Worm (Caenorhabditis elegans) whole organism, L3 larva: Measurements from ENCODE around the gene T12G3.4.
A peak's percentile ranks its signal among the peaks of the same experiment; 100 is the strongest.

Source experiments
- R02D3.7 ChIP-seq: fragments of 150-350 bp; optimal IDR thresholded peaks from 2 replicates; lab custom pipeline; 2014; ENCODE audit warnings: missing biosample characterization, missing genetic modification characterization
- aly-2 ChIP-seq: fragments of 150-350 bp; optimal IDR thresholded peaks from 2 replicates; lab custom pipeline; 2014; ENCODE audit warnings: missing biosample characterization, missing genetic modification characterization
- ama-1 ChIP-seq: fragments of 150-350 bp; optimal IDR thresholded peaks from 2 replicates; lab custom pipeline; 2018
- ceh-28 ChIP-seq: fragments of 150-350 bp; optimal IDR thresholded peaks from 2 replicates; lab custom pipeline; 2014; ENCODE audit warnings: missing biosample characterization, missing genetic modification reagents, missing genetic modification characterization
- ceh-82 ChIP-seq: fragments of 150-350 bp; optimal IDR thresholded peaks from 2 replicates; lab custom pipeline; 2014; ENCODE audit warnings: missing biosample characterization, missing genetic modification characterization
- ceh-9 ChIP-seq: sonication (generic microtip); optimal IDR thresholded peaks from 2 replicates; lab custom pipeline; 2018; ENCODE audit warnings: missing biosample characterization, missing genetic modification characterization
- egl-27 ChIP-seq: sonication (generic microtip); optimal IDR thresholded peaks from 4 replicates; lab custom pipeline; 2017; ENCODE audit warnings: missing biosample characterization, missing genetic modification reagents, missing genetic modification characterization
- egl-5 ChIP-seq: fragments of 150-350 bp; optimal IDR thresholded peaks from 2 replicates; lab custom pipeline; 2017; ENCODE audit warnings: missing biosample characterization, missing genetic modification reagents, missing genetic modification characterization, inconsistent platforms
- elt-1 ChIP-seq: fragments of 150-350 bp; optimal IDR thresholded peaks from 2 replicates; lab custom pipeline; 2014; ENCODE audit warnings: missing biosample characterization, missing genetic modification characterization
- elt-2 ChIP-seq: sonication (generic microtip); optimal IDR thresholded peaks from 2 replicates; lab custom pipeline; 2016; ENCODE audit warnings: missing genetic modification reagents, mild to moderate bottlenecking, missing genetic modification characterization, missing compliant biosample characterization
- elt-3 ChIP-seq, 3 experiments: fragments of 150-350 bp in 1 of 3; sonication (generic microtip) in 2 of 3; optimal IDR thresholded peaks; 2 replicates in 2 of 3; 4 replicates in 1 of 3; lab custom pipeline; 2014 to 2017; ENCODE audit warnings: missing biosample characterization in 3 of 3, missing genetic modification characterization in 3 of 3
- eor-1 ChIP-seq, 2 experiments: fragments of 150-350 bp; optimal IDR thresholded peaks; 2 replicates each; lab custom pipeline; 2014 to 2018; ENCODE audit warnings: missing biosample characterization in 2 of 2, missing genetic modification characterization in 2 of 2
- fkh-10 ChIP-seq: sonication (generic microtip); optimal IDR thresholded peaks from 2 replicates; lab custom pipeline; 2017; ENCODE audit warnings: missing biosample characterization, missing genetic modification reagents, missing genetic modification characterization
- hmg-11 ChIP-seq: sonication (generic microtip); optimal IDR thresholded peaks from 2 replicates; lab custom pipeline; 2016; ENCODE audit warnings: missing genetic modification characterization, missing compliant biosample characterization
- lin-15B ChIP-seq: fragments of 150-350 bp; optimal IDR thresholded peaks from 2 replicates; lab custom pipeline; 2014; ENCODE audit warnings: missing biosample characterization, missing genetic modification characterization
- lin-39 ChIP-seq: fragments of 150-350 bp; optimal IDR thresholded peaks from 2 replicates; lab custom pipeline; 2018; ENCODE audit warnings: missing biosample characterization, missing genetic modification reagents, missing genetic modification characterization
- lsy-12 ChIP-seq: sonication (generic microtip); optimal IDR thresholded peaks from 2 replicates; lab custom pipeline; 2016; ENCODE audit warnings: mild to moderate bottlenecking, missing genetic modification characterization, missing compliant biosample characterization
- mdl-1 ChIP-seq: fragments of 150-350 bp; optimal IDR thresholded peaks from 2 replicates; lab custom pipeline; 2014; ENCODE audit warnings: missing biosample characterization, missing genetic modification characterization
- mml-1 ChIP-seq: fragments of 150-350 bp; sonication (generic microtip); optimal IDR thresholded peaks from 3 replicates; lab custom pipeline; 2014; ENCODE audit warnings: missing biosample characterization, missing genetic modification characterization
- nfya-1 ChIP-seq: sonication (generic microtip); optimal IDR thresholded peaks from 2 replicates; lab custom pipeline; 2017; ENCODE audit warnings: missing genetic modification characterization, mild to moderate bottlenecking, missing compliant biosample characterization, antibody characterized with exemption, moderate library complexity; ENCODE audit not compliant: insufficient read depth
- nhr-11 ChIP-seq: fragments of 150-350 bp; optimal IDR thresholded peaks from 2 replicates; lab custom pipeline; 2014; ENCODE audit warnings: missing biosample characterization, missing genetic modification characterization
- nhr-12 ChIP-seq: fragments of 150-350 bp; optimal IDR thresholded peaks from 2 replicates; lab custom pipeline; 2014; ENCODE audit warnings: missing biosample characterization, missing genetic modification characterization
- nhr-23 ChIP-seq: fragments of 150-350 bp; optimal IDR thresholded peaks from 2 replicates; lab custom pipeline; 2014; ENCODE audit warnings: missing biosample characterization, missing genetic modification reagents, missing genetic modification characterization
- nhr-237 ChIP-seq: fragments of 150-350 bp; optimal IDR thresholded peaks from 2 replicates; lab custom pipeline; 2014; ENCODE audit warnings: missing biosample characterization, missing genetic modification characterization
- nhr-25 ChIP-seq: sonication (generic microtip); optimal IDR thresholded peaks from 2 replicates; lab custom pipeline; 2017; ENCODE audit warnings: missing biosample characterization, missing genetic modification characterization
- nhr-28 ChIP-seq: fragments of 150-350 bp; optimal IDR thresholded peaks from 2 replicates; lab custom pipeline; 2014; ENCODE audit warnings: missing biosample characterization, missing genetic modification characterization
- nhr-43 ChIP-seq: sonication (generic microtip); optimal IDR thresholded peaks from 2 replicates; lab custom pipeline; 2016; ENCODE audit warnings: mild to moderate bottlenecking, missing genetic modification characterization, missing compliant biosample characterization; ENCODE audit not compliant: poor library complexity, severe bottlenecking
- nhr-76 ChIP-seq: fragments of 150-350 bp; sonication (generic microtip); optimal IDR thresholded peaks from 5 replicates; lab custom pipeline; 2014; ENCODE audit warnings: missing biosample characterization, missing genetic modification characterization
- nhr-77 ChIP-seq: fragments of 150-350 bp; optimal IDR thresholded peaks from 2 replicates; lab custom pipeline; 2014; ENCODE audit warnings: missing biosample characterization, missing genetic modification characterization
- pha-4 ChIP-seq: fragments of 150-350 bp; optimal IDR thresholded peaks from 2 replicates; lab custom pipeline; 2014; ENCODE audit warnings: missing biosample characterization, missing genetic modification reagents, missing genetic modification characterization
- pqm-1 ChIP-seq: fragments of 150-350 bp; optimal IDR thresholded peaks from 2 replicates; lab custom pipeline; 2017; ENCODE audit warnings: missing biosample characterization, missing genetic modification characterization, inconsistent platforms
- sea-2 ChIP-seq: fragments of 150-350 bp; sonication (generic microtip); optimal IDR thresholded peaks from 4 replicates; lab custom pipeline; 2014; ENCODE audit warnings: missing biosample characterization, missing genetic modification reagents, missing genetic modification characterization
- skn-1 ChIP-seq: fragments of 150-350 bp; optimal IDR thresholded peaks from 2 replicates; lab custom pipeline; 2014; ENCODE audit warnings: missing biosample characterization, missing genetic modification characterization
- snpc-4 ChIP-seq: fragments of 150-350 bp; optimal IDR thresholded peaks from 2 replicates; lab custom pipeline; 2014; ENCODE audit warnings: missing biosample characterization, missing genetic modification characterization
- tbx-2 ChIP-seq: sonication (generic microtip); optimal IDR thresholded peaks from 2 replicates; lab custom pipeline; 2016; ENCODE audit warnings: mild to moderate bottlenecking, missing genetic modification characterization, missing compliant biosample characterization
- unc-62 ChIP-seq: fragments of 150-350 bp; sonication (generic microtip); optimal IDR thresholded peaks from 4 replicates; lab custom pipeline; 2014; ENCODE audit warnings: missing biosample characterization, missing genetic modification reagents, missing genetic modification characterization
- zag-1 ChIP-seq: fragments of 150-350 bp; optimal IDR thresholded peaks from 2 replicates; lab custom pipeline; 2014; ENCODE audit warnings: missing biosample characterization, missing genetic modification characterization
- ztf-11 ChIP-seq: fragments of 150-350 bp; optimal IDR thresholded peaks from 2 replicates; lab custom pipeline; 2014; ENCODE audit warnings: missing biosample characterization, missing genetic modification characterization
- ztf-4 ChIP-seq: fragments of 150-350 bp; optimal IDR thresholded peaks from 2 replicates; lab custom pipeline; 2014; ENCODE audit warnings: missing biosample characterization, missing genetic modification characterization

Gene T12G3.4

ce11 chrIV:12084178-12084577, 36.1 kb downstream of the T12G3.4 start, which contains the start of gene repo-1:
TSS of gene repo-1 (plus strand) at chrIV:12084478.
- TF ChIP-seq elt-1 (tag; lab: Kevin White, UChicago) (no peak), eor-1 (tag; optimal IDR thresholded peaks at IDR 0.05; lab: Kevin White, UChicago) (no peak), nhr-28 (no peak), hmg-11 (no peak), skn-1 (tag; lab: Kevin White, UChicago) (no peak), nhr-12 (tag; lab: Kevin White, UChicago) (no peak), elt-2 (tag; lab: Kevin White, UChicago) (no peak), egl-27 (tag; lab: Kevin White, UChicago) (no peak), fkh-10 (GFP tag; lab: Kevin White, UChicago) (no peak), nhr-76 (tag; lab: Kevin White, UChicago) (no peak), ceh-82 (tag; lab: Kevin White, UChicago) (no peak), lsy-12 (no peak), ceh-28 (tag; lab: Kevin White, UChicago) (no peak), nhr-11 (no peak), lin-39 (no peak)

ce11 chrIV:12084587-12084986, 36.5 kb downstream of the T12G3.4 start:
- TF ChIP-seq unc-62 (GFP tag; lab: Kevin White, UChicago) = no peak
- TF ChIP-seq ama-1 = peak; percentile 25

DNA sequence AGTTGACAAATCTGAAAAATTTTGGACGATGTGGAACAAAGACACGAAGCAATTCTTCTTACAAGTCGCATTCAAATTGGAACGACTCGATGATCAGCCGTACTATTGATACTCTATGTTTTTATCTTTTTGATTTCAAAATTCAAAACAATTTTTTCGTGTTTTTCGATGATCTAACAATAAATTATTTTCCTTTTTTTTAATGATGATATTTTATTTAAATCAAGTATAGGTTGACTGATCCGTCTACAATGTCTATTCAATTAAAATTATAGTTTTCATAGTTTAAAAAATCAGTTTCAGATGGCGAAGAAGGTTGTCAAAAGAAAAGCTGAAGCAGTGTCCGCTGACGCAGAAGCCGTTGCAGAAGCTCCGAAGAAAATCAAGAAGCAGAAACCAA, 37.1 kb downstream of the T12G3.4 start, which contains the start of gene rbm-34:
Gene rbm-34, plus strand, starts transcription at position 301 of the 400 bp plus-strand sequence.
- no peak for TF ChIP-seq pqm-1 (tag; lab: Kevin White, UChicago)
- no peak for TF ChIP-seq R02D3.7 (tag; lab: Kevin White, UChicago)
- TF ChIP-seq sea-2 = no peak
- no peak for TF ChIP-seq lsy-12
- no peak for TF ChIP-seq nhr-23 (tag; lab: Kevin White, UChicago)
- no peak for TF ChIP-seq nfya-1 (tag; lab: Kevin White, UChicago)
- TF ChIP-seq nhr-28 = no peak
- no peak for TF ChIP-seq zag-1 (tag; lab: Kevin White, UChicago)
- TF ChIP-seq mml-1 (tag; lab: Kevin White, UChicago) = no peak
- no peak for TF ChIP-seq ztf-11 (tag; lab: Kevin White, UChicago)
- TF ChIP-seq ama-1 = no peak
- no peak for TF ChIP-seq nhr-11
- TF ChIP-seq ztf-4 (tag; lab: Kevin White, UChicago) = no peak
- TF ChIP-seq, all 47 proteins: peak for 0

- no peak for TF ChIP-seq ceh-9 (tag; lab: Kevin White, UChicago)
- no peak for TF ChIP-seq egl-5 (tag; lab: Kevin White, UChicago)
- TF ChIP-seq hmg-11 = peak; percentile 85
- peak; percentile 15 for TF ChIP-seq skn-1 (tag; lab: Kevin White, UChicago)
- peak; percentile 84 for TF ChIP-seq lsy-12
- peak; percentile 46 for TF ChIP-seq snpc-4 (tag; lab: Kevin White, UChicago)
- peak; percentile 60 for TF ChIP-seq elt-2 (tag; lab: Kevin White, UChicago)
- TF ChIP-seq nhr-25 = peak; percentile 79
- peak in 1 of 3 experiments; percentile 59 for TF ChIP-seq elt-3 (tag; optimal IDR thresholded peaks at IDR 0.05; lab: Kevin White, UChicago)
- peak; percentile 52 for TF ChIP-seq R02D3.7 (tag; lab: Kevin White, UChicago)
- TF ChIP-seq lin-15B (tag; lab: Kevin White, UChicago) = peak; percentile 19
- no peak for TF ChIP-seq unc-62 (GFP tag; lab: Kevin White, UChicago)
- no peak for TF ChIP-seq aly-2 (tag; lab: Kevin White, UChicago)
- peak; percentile 63 for TF ChIP-seq nhr-23 (tag; lab: Kevin White, UChicago)
- TF ChIP-seq ztf-4 (tag; lab: Kevin White, UChicago) = peak; percentile 19
- peak; percentile 82 for TF ChIP-seq pha-4 (tag; lab: Kevin White, UChicago)
- no peak for TF ChIP-seq zag-1 (tag; lab: Kevin White, UChicago)
- TF ChIP-seq pqm-1 (tag; lab: Kevin White, UChicago) = peak; percentile 16
- peak; percentile 68 for TF ChIP-seq nfya-1 (tag; lab: Kevin White, UChicago)
- TF ChIP-seq fkh-10 (GFP tag; lab: Kevin White, UChicago) = no peak
- peak; percentile 83 for TF ChIP-seq nhr-43 (tag; lab: Kevin White, UChicago)
- peak; percentile 86 for TF ChIP-seq lin-39
- TF ChIP-seq nhr-77 (tag; lab: Kevin White, UChicago) = peak; percentile 32
- TF ChIP-seq nhr-28 = no peak
- TF ChIP-seq mdl-1 = no peak
- TF ChIP-seq egl-27 (tag; lab: Kevin White, UChicago) = no peak
- peak; percentile 71 for TF ChIP-seq ama-1
- peak; percentile 48 for TF ChIP-seq nhr-76 (tag; lab: Kevin White, UChicago)
- TF ChIP-seq tbx-2 (tag; lab: Kevin White, UChicago) = peak; percentile 63
- no peak for TF ChIP-seq nhr-237 (tag; lab: Kevin White, UChicago)
- TF ChIP-seq, all 47 proteins: peak for 20
These were observed 38.4 kb downstream of the T12G3.4 start for ce11 chrIV:12086498-12086897.
